Fruit fly (Drosophila melanogaster) whole organism, wandering third instar larva: ENCODE measurements around the gene Muc91C.

Source experiments
- Abd-B ChIP-seq: fragments of >200 bp; optimal IDR thresholded peaks from 2 replicates; lab custom pipeline; 2017; ENCODE audit warnings: missing biosample characterization, missing genetic modification characterization
- CG32264 ChIP-seq: fragments of 200-800 bp; sonication (Bioruptor generic); optimal IDR thresholded peaks from 2 replicates; lab custom pipeline; 2016; ENCODE audit warnings: missing biosample characterization, missing genetic modification characterization
- CG9705 ChIP-seq: fragments of 200-800 bp; sonication (Bioruptor generic); optimal IDR thresholded peaks from 2 replicates; lab custom pipeline; 2018; ENCODE audit warnings: missing biosample characterization, mild to moderate bottlenecking, missing genetic modification characterization
- CrebA ChIP-seq: fragments of 200-800 bp; sonication (Bioruptor generic); optimal IDR thresholded peaks from 2 replicates; lab custom pipeline; 2016; ENCODE audit warnings: missing biosample characterization, mild to moderate bottlenecking, missing genetic modification characterization, borderline replicate concordance
- Dfd ChIP-seq: fragments of >200 bp; optimal IDR thresholded peaks from 2 replicates; lab custom pipeline; 2017; ENCODE audit warnings: missing biosample characterization, missing genetic modification characterization
- Dif ChIP-seq: fragments of 200-275, 200-300 bp; sonication (Bioruptor generic); optimal IDR thresholded peaks from 2 replicates; lab custom pipeline; 2018; ENCODE audit warnings: missing biosample characterization, missing genetic modification characterization; ENCODE audit not compliant: partially characterized antibody
- GATAd ChIP-seq: sonication (Bioruptor generic); optimal IDR thresholded peaks from 2 replicates; lab custom pipeline; 2016; ENCODE audit warnings: missing biosample characterization, missing genetic modification characterization
- HLH106 ChIP-seq: fragments of 200-800 bp; optimal IDR thresholded peaks from 3 replicates; lab custom pipeline; 2019; ENCODE audit warnings: missing biosample characterization, mild to moderate bottlenecking, missing genetic modification characterization, moderate library complexity
- Hnf4 ChIP-seq: fragments of 200-800 bp; sonication (Bioruptor generic); optimal IDR thresholded peaks from 2 replicates; lab custom pipeline; 2016; ENCODE audit warnings: missing biosample characterization, mild to moderate bottlenecking, missing genetic modification characterization
- Hr78 ChIP-seq: fragments of >200 bp; optimal IDR thresholded peaks from 2 replicates; lab custom pipeline; 2017; ENCODE audit warnings: missing biosample characterization, missing genetic modification characterization
- Hr83 ChIP-seq: fragments of 200-300 bp; sonication (Bioruptor generic); optimal IDR thresholded peaks from 2 replicates; lab custom pipeline; 2016; ENCODE audit warnings: missing biosample characterization, mild to moderate bottlenecking, missing genetic modification characterization, moderate library complexity; ENCODE audit not compliant: poor library complexity, severe bottlenecking
- Jra ChIP-seq: sonication (Bioruptor generic); optimal IDR thresholded peaks from 2 replicates; lab custom pipeline; 2016; ENCODE audit warnings: missing biosample characterization, missing genetic modification characterization
- Myc ChIP-seq: fragments of >200 bp; optimal IDR thresholded peaks from 2 replicates; lab custom pipeline; 2017
- N ChIP-seq: fragments of >200 bp; optimal IDR thresholded peaks from 2 replicates; lab custom pipeline; 2018; ENCODE audit warnings: missing biosample characterization, missing external identifiers, missing genetic modification characterization
- OdsH ChIP-seq: fragments of 200-800 bp; sonication (Bioruptor generic); optimal IDR thresholded peaks from 2 replicates; lab custom pipeline; 2016; ENCODE audit warnings: missing biosample characterization, mild to moderate bottlenecking, missing genetic modification characterization
- Rel ChIP-seq, 2 experiments: fragments of 200-800 bp; sonication (Bioruptor generic) in 1 of 2; optimal IDR thresholded peaks; 2 replicates in 1 of 2; 3 replicates in 1 of 2; lab custom pipeline; 2016 to 2019; ENCODE audit warnings: mild to moderate bottlenecking in 2 of 2, missing biosample characterization in 2 of 2, missing genetic modification characterization in 2 of 2, moderate library complexity in 1 of 2
- Sp1 ChIP-seq: fragments of 200-800 bp; sonication (Bioruptor generic); optimal IDR thresholded peaks from 3 replicates; lab custom pipeline; 2019; ENCODE audit warnings: missing biosample characterization, mild to moderate bottlenecking, missing genetic modification characterization, moderate library complexity
- Vsx2 ChIP-seq: fragments of 200-300, 225-300 bp; sonication (Bioruptor generic); optimal IDR thresholded peaks from 2 replicates; lab custom pipeline; 2018; ENCODE audit warnings: missing biosample characterization, missing genetic modification characterization; ENCODE audit not compliant: partially characterized antibody
- br ChIP-seq: fragments of 200-800 bp; sonication (Bioruptor generic); optimal IDR thresholded peaks from 2 replicates; lab custom pipeline; 2016; ENCODE audit warnings: missing biosample characterization, missing genetic modification characterization
- brk ChIP-seq: fragments of 200-800 bp; sonication (Bioruptor generic); optimal IDR thresholded peaks from 2 replicates; lab custom pipeline; 2016; ENCODE audit warnings: missing biosample characterization, mild to moderate bottlenecking, missing genetic modification characterization
- dl ChIP-seq, 2 experiments: fragments of 175-275, 200-275 bp in 1 of 2; fragments of 200-275 bp in 1 of 2; sonication (Bioruptor generic); optimal IDR thresholded peaks; lab custom pipeline; 2018; ENCODE audit warnings: mild to moderate bottlenecking in 2 of 2, missing biosample characterization in 2 of 2, missing genetic modification characterization in 2 of 2, moderate library complexity in 2 of 2; ENCODE audit not compliant: partially characterized antibody in 2 of 2, insufficient read depth in 1 of 2
- dmrt93B ChIP-seq: fragments of 200-800 bp; sonication (Bioruptor generic); optimal IDR thresholded peaks from 2 replicates; lab custom pipeline; 2018; ENCODE audit warnings: missing biosample characterization, mild to moderate bottlenecking, missing genetic modification characterization
- dsf ChIP-seq: sonication (Bioruptor generic); optimal IDR thresholded peaks from 2 replicates; lab custom pipeline; 2016; ENCODE audit warnings: missing biosample characterization, missing genetic modification characterization, borderline replicate concordance
- ey ChIP-seq: fragments of 200-800 bp; sonication (Bioruptor generic); optimal IDR thresholded peaks from 2 replicates; lab custom pipeline; 2016; ENCODE audit warnings: missing biosample characterization, missing genetic modification characterization
- foxo ChIP-seq, 2 experiments: fragments of 200-800 bp; sonication (Bioruptor generic); optimal IDR thresholded peaks; 2 replicates in 1 of 2; 3 replicates in 1 of 2; lab custom pipeline; 2016 to 2017; ENCODE audit warnings: missing biosample characterization in 2 of 2, missing genetic modification characterization in 2 of 2
- fru ChIP-seq: fragments of 200-800 bp; sonication (Bioruptor generic); optimal IDR thresholded peaks from 3 replicates; lab custom pipeline; 2016; ENCODE audit warnings: missing biosample characterization, mild to moderate bottlenecking, missing genetic modification characterization
- h ChIP-seq: fragments of 200-800 bp; sonication (Bioruptor generic); optimal IDR thresholded peaks from 3 replicates; lab custom pipeline; 2016; ENCODE audit warnings: missing biosample characterization, mild to moderate bottlenecking, missing genetic modification characterization
- jim ChIP-seq: fragments of 175-275, 200-325 bp; sonication (Bioruptor generic); optimal IDR thresholded peaks from 2 replicates; lab custom pipeline; 2016; ENCODE audit warnings: missing biosample characterization, mild to moderate bottlenecking, missing genetic modification characterization
- lola ChIP-seq: fragments of >200 bp; optimal IDR thresholded peaks from 2 replicates; lab custom pipeline; 2017; ENCODE audit warnings: missing biosample characterization, missing genetic modification characterization
- pan ChIP-seq: fragments of >200 bp; optimal IDR thresholded peaks from 2 replicates; lab custom pipeline; 2017
- rgr ChIP-seq: fragments of 200-800 bp; sonication (Bioruptor generic); optimal IDR thresholded peaks from 3 replicates; lab custom pipeline; 2016; ENCODE audit warnings: missing biosample characterization, mild to moderate bottlenecking, missing genetic modification characterization
- sage ChIP-seq: fragments of 200-800 bp; sonication (Bioruptor generic); optimal IDR thresholded peaks from 2 replicates; lab custom pipeline; 2016; ENCODE audit warnings: missing biosample characterization, mild to moderate bottlenecking, missing genetic modification characterization
- sv ChIP-seq: fragments of 200-800 bp; sonication (Bioruptor generic); optimal IDR thresholded peaks from 3 replicates; lab custom pipeline; 2016; ENCODE audit warnings: missing biosample characterization, missing genetic modification characterization
- tai ChIP-seq: sonication (Bioruptor generic); optimal IDR thresholded peaks from 2 replicates; lab custom pipeline; 2016; ENCODE audit warnings: missing biosample characterization, missing genetic modification characterization
- woc ChIP-seq: sonication (Bioruptor generic); optimal IDR thresholded peaks from 2 replicates; lab custom pipeline; 2016; ENCODE audit warnings: missing biosample characterization, mild to moderate bottlenecking, missing genetic modification characterization

Gene Muc91C

dm6 chr3R:18693611-18694010 is 1.1 kb upstream of the Muc91C start, which contains the start of gene CG14300:
Gene CG14300, minus strand, starts transcription at chr3R:18693711.
- TF ChIP-seq Hr83 (GFP tag; lab: Kevin White, UChicago) (no peak), Rel (GFP tag; optimal IDR thresholded peaks at IDR 0.05; lab: Kevin White, UChicago) (no peak), Rel (tag; optimal IDR thresholded peaks at IDR 0.05; lab: Kevin White, UChicago) (no peak), dl (GFP tag; optimal IDR thresholded peaks at IDR 0.05; lab: Kevin White, UChicago; ENCODE audit: insufficient read depth in 1 of 2, partially characterized antibody in 2 of 2) (no peak)
- TF ChIP-seq, all 38 proteins: peak for 0

- TF ChIP-seq N (no peak), jim (GFP tag; lab: Kevin White, UChicago) (no peak), Abd-B (GFP tag; lab: Kevin White, UChicago) (no peak), dl (GFP tag; optimal IDR thresholded peaks at IDR 0.05; lab: Kevin White, UChicago; ENCODE audit: insufficient read depth in 1 of 2, partially characterized antibody in 2 of 2) (no peak), Hnf4 (no peak), sv (no peak), Myc (no peak), tai (GFP tag; lab: Kevin White, UChicago) (no peak), Dfd (no peak), Sp1 (no peak), sage (no peak), CG9705 (no peak)
These were observed 11.5 kb downstream of the Muc91C start for dm6 chr3R:18681054-18681453.

- TF ChIP-seq brk (GFP tag; lab: Kevin White, UChicago) (no peak), Dfd (no peak), Myc (no peak), Hnf4 (no peak), Vsx2 (GFP tag; lab: Kevin White, UChicago) (no peak), sage (no peak), pan (lab: Kevin White, UChicago) (no peak), dl (GFP tag; optimal IDR thresholded peaks at IDR 0.05; lab: Kevin White, UChicago; ENCODE audit: insufficient read depth in 1 of 2, partially characterized antibody in 2 of 2) (no peak), CrebA (GFP tag; lab: Kevin White, UChicago) (no peak), sv (no peak), OdsH (no peak), CG9705 (no peak), br (no peak), dsf (no peak), Hr78 (GFP tag; lab: Kevin White, UChicago) (no peak), N (no peak), lola (GFP tag; lab: Kevin White, UChicago) (no peak)
These were observed 12.2 kb downstream of the Muc91C start, which contains the start of the genes CG46318 and ChT for dm6 chr3R:18680332-18680731. Gene CG46318, plus strand, starts transcription at chr3R:18680604. Gene ChT, plus strand, starts transcription at chr3R:18680604.

- TF ChIP-seq Myc, result peak; percentile 80
- no peak for TF ChIP-seq dmrt93B (GFP tag; lab: Kevin White, UChicago)
These were observed 15.0 kb downstream of the Muc91C start, which contains the start of the genes dind and CG7706 for dm6 chr3R:18677500-18677940. Gene dind, minus strand, starts transcription at chr3R:18677539. Gene CG7706, plus strand, starts transcription at chr3R:18677818.

- TF ChIP-seq lola (GFP tag; lab: Kevin White, UChicago) (no peak), tai (GFP tag; lab: Kevin White, UChicago) (no peak), ey (GFP tag; lab: Kevin White, UChicago) (no peak), Abd-B (GFP tag; lab: Kevin White, UChicago) (no peak), N (no peak), CG32264 (GFP tag; lab: Kevin White, UChicago) (no peak), Myc (no peak), brk (GFP tag; lab: Kevin White, UChicago) (no peak), fru (no peak)
These were observed 21.3 kb downstream of the Muc91C start, which contains the start of gene CG31230 for dm6 chr3R:18671112-18671729. Gene CG31230, plus strand, starts transcription at chr3R:18671679.

- no peak for TF ChIP-seq tai (GFP tag; lab: Kevin White, UChicago)
- TF ChIP-seq lola (GFP tag; lab: Kevin White, UChicago), result no peak
- no peak for TF ChIP-seq dmrt93B (GFP tag; lab: Kevin White, UChicago)
- peak; percentile 66 for TF ChIP-seq Vsx2 (GFP tag; lab: Kevin White, UChicago)
- TF ChIP-seq fru, result peak; percentile 69
- peak in 1 of 2 experiments; percentile 65 for TF ChIP-seq dl (GFP tag; optimal IDR thresholded peaks at IDR 0.05; lab: Kevin White, UChicago; ENCODE audit: insufficient read depth in 1 of 2, partially characterized antibody in 2 of 2)
- no peak for TF ChIP-seq Rel (GFP tag; optimal IDR thresholded peaks at IDR 0.05; lab: Kevin White, UChicago)
- TF ChIP-seq Rel (tag; optimal IDR thresholded peaks at IDR 0.05; lab: Kevin White, UChicago), result peak; percentile 27
- TF ChIP-seq OdsH, result peak; percentile 54
- peak; percentile 22 for TF ChIP-seq Jra (GFP tag; lab: Kevin White, UChicago)
- peak; percentile 63 for TF ChIP-seq h (GFP tag; lab: Kevin White, UChicago)
- TF ChIP-seq sage, result no peak
- TF ChIP-seq br, result peak; percentile 41
- peak; percentile 53 for TF ChIP-seq Sp1
- TF ChIP-seq Dif, result peak; percentile 64
- peak; percentile 61 for TF ChIP-seq rgr (GFP tag; lab: Kevin White, UChicago)
- TF ChIP-seq Abd-B (GFP tag; lab: Kevin White, UChicago), result no peak
- no peak for TF ChIP-seq GATAd (GFP tag; lab: Kevin White, UChicago)
- TF ChIP-seq foxo (GFP tag; optimal IDR thresholded peaks at IDR 0.05; lab: Kevin White, UChicago), result peak; percentile 51 to 93
- peak; percentile 74 for TF ChIP-seq HLH106 (tag; lab: Kevin White, UChicago)
- peak; percentile 71 for TF ChIP-seq woc (GFP tag; lab: Kevin White, UChicago)
These were observed 21.9 kb downstream of the Muc91C start for dm6 chr3R:18670441-18671111.
